Worm (Caenorhabditis elegans): Measurements from ENCODE around the gene nspb-2.

nspb-2 gene

DNA sequence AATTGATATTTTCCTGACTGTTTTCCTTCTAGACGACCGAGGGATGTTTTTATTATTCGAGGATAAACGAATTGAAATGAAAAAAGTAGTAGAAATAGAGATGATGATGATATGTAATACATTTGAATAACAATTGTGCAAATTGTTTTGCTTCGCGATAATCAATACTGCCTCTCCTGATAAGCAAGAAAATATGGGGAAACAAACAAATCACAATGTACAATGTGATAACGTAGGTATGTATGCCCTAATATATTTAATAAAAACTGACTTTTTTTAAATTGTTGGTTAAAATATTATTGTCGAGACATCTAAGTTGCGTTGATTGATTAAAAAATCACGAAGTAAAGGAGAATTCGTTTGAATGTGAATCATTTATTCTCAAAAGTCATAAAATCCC, 36.3 kb downstream of the nspb-2 start, which contains the start of gene cest-5.2:
cest-5.2 (minus strand) TSS at position 128 of the 400 bp plus-strand sequence.
- no peak for TF ChIP-seq ref-1 (GFP tag; conservative IDR thresholded peaks at IDR 0.05)
- TF ChIP-seq ztf-23 (GFP tag; IDR thresholded peaks at IDR 0.05) = no peak
- no peak for TF ChIP-seq tab-1 (GFP tag; IDR thresholded peaks at IDR 0.05)
- no peak for TF ChIP-seq med-1 (GFP tag; optimal IDR thresholded peaks at IDR 0.05; ENCODE audit: insufficient read depth)
- TF ChIP-seq T22C8.4 (GFP tag; IDR thresholded peaks at IDR 0.05) = no peak
- no peak for TF ChIP-seq klf-2 (GFP tag; conservative IDR thresholded peaks at IDR 0.05)
- no peak for TF ChIP-seq ztf-29 (GFP tag; IDR thresholded peaks at IDR 0.05)
- no peak for TF ChIP-seq cog-1 (tag; optimal IDR thresholded peaks at IDR 0.05)
- no peak for TF ChIP-seq flt-1 (GFP tag; IDR thresholded peaks at IDR 0.05)

DNA sequence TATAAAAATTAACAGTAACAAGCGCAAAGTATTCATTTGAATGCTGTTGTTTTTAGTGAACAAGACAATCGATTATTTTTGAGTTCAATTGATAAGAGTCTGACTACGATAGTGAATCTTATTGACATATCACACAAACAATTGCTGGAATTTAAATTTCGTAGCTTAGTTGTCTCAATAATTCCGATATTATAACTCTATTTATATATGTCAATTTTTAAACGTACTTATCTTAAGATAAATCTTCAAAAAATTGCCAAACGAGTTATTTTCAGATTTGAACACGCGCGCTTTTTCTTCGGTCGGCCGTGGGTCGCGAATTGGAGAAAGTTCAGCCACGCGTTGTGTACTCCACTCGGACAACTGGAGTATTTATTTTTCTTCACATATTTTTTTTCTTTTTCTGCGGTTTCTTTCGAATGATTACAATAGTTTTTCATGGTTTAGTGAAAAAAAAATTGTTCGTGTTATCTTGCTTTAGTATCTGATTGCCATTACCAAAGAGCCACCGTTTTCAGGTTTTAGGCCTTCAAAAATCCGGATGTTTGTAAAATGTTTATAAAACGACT, 40.3 kb downstream of the nspb-2 start, which contains the start of the genes cest-5.1 and C01B10.9:
cest-5.1 (minus strand) TSS at position 51 of the 569 bp plus-strand sequence.
C01B10.9 (plus strand) TSS at position 519 of the 569 bp plus-strand sequence.
- TF ChIP-seq cog-1 (tag; optimal IDR thresholded peaks at IDR 0.05) (peak; percentile 9), T22C8.4 (GFP tag; IDR thresholded peaks at IDR 0.05) (0 out of 2 replicates have a peak, but pooled peaks have one; percentile 27), ztf-29 (GFP tag; IDR thresholded peaks at IDR 0.05) (no peak)

DNA sequence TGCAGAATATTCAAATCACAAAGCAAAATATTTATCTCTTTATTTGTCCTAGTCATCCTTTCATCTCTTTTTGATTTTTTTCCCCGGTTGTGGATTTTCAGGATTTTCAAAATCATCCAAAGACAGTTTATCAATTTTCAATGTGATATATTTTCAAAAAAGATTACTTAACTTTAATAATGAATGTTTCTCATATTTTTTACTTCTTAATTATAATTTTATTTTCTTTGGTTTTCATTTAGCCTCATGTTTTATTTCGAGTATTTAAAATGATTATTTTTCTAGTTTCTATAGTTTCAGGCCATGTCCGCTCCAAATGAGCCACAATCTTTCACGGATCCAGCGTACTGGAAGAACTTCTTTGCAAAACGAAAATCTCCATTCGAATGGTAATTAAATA, 43.3 kb downstream of the nspb-2 start, which contains the start of gene metl-13:
metl-13 (plus strand) TSS at position 301 of the 400 bp plus-strand sequence.
- TF ChIP-seq ztf-23 (GFP tag; IDR thresholded peaks at IDR 0.05) (no peak), ref-1 (GFP tag; conservative IDR thresholded peaks at IDR 0.05) (no peak), med-1 (GFP tag; optimal IDR thresholded peaks at IDR 0.05; ENCODE audit: insufficient read depth) (no peak), tab-1 (GFP tag; IDR thresholded peaks at IDR 0.05) (no peak), ztf-29 (GFP tag; IDR thresholded peaks at IDR 0.05) (no peak), cog-1 (tag; optimal IDR thresholded peaks at IDR 0.05) (no peak), klf-2 (GFP tag; conservative IDR thresholded peaks at IDR 0.05) (no peak), flt-1 (GFP tag; IDR thresholded peaks at IDR 0.05) (no peak), T22C8.4 (GFP tag; IDR thresholded peaks at IDR 0.05) (no peak)

DNA sequence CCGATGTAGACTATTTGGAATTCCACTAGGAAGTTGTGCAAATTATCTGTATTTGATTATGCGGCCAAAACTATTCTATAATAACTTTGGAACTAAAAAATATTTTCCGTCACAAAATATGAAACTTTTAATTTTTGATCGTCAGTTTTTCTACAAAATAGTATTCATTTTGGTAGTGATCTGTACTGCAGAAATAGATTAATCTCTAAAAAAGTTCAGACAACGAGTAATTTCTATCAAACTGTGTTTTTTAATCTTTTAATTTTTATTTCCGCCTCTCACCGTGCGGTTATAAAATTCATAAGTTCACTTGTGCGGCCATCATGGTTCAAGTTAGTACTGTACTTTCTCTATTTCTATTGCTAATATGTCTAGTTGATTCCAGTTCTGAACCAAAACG, 46.8 kb downstream of the nspb-2 start, which contains the start of gene C01B10.7:
C01B10.7 (plus strand) TSS at position 301 of the 400 bp plus-strand sequence.
- no peak for TF ChIP-seq med-1 (GFP tag; optimal IDR thresholded peaks at IDR 0.05; ENCODE audit: insufficient read depth)
- no peak for TF ChIP-seq tab-1 (GFP tag; IDR thresholded peaks at IDR 0.05)
- TF ChIP-seq cog-1 (tag; optimal IDR thresholded peaks at IDR 0.05) = no peak
- TF ChIP-seq ztf-29 (GFP tag; IDR thresholded peaks at IDR 0.05) = no peak
- TF ChIP-seq ref-1 (GFP tag; conservative IDR thresholded peaks at IDR 0.05) = no peak
- TF ChIP-seq flt-1 (GFP tag; IDR thresholded peaks at IDR 0.05) = no peak
- no peak for TF ChIP-seq klf-2 (GFP tag; conservative IDR thresholded peaks at IDR 0.05)
- TF ChIP-seq ztf-23 (GFP tag; IDR thresholded peaks at IDR 0.05) = no peak
- TF ChIP-seq T22C8.4 (GFP tag; IDR thresholded peaks at IDR 0.05) = no peak

DNA sequence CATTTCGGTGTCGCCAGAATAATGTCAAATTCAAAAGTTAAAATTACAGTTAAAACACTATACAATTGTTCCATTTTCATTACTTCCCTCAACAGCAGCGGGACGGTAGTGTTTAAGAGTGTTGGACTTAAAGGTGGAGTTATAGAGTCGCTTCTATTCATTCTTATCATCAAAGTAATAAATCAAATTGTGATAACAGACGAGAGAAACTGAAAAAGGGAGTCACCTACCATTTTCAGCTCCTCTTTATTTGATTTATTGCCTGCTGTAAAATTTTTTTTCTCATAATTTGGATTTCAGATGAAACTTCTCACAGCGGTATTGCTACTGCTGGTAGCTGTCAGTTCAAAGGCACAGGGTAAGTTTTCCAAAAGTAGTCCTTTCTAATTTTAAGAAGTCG, 48.4 kb downstream of the nspb-2 start, which contains the start of gene C01B10.6:
C01B10.6 (plus strand) TSS at position 301 of the 400 bp plus-strand sequence.
- no peak for TF ChIP-seq ztf-23 (GFP tag; IDR thresholded peaks at IDR 0.05)
- no peak for TF ChIP-seq ztf-29 (GFP tag; IDR thresholded peaks at IDR 0.05)
- no peak for TF ChIP-seq T22C8.4 (GFP tag; IDR thresholded peaks at IDR 0.05)
- no peak for TF ChIP-seq ref-1 (GFP tag; conservative IDR thresholded peaks at IDR 0.05)
- no peak for TF ChIP-seq klf-2 (GFP tag; conservative IDR thresholded peaks at IDR 0.05)
